Worm (Caenorhabditis elegans): ENCODE measurements around the gene lin-56.

DNA sequence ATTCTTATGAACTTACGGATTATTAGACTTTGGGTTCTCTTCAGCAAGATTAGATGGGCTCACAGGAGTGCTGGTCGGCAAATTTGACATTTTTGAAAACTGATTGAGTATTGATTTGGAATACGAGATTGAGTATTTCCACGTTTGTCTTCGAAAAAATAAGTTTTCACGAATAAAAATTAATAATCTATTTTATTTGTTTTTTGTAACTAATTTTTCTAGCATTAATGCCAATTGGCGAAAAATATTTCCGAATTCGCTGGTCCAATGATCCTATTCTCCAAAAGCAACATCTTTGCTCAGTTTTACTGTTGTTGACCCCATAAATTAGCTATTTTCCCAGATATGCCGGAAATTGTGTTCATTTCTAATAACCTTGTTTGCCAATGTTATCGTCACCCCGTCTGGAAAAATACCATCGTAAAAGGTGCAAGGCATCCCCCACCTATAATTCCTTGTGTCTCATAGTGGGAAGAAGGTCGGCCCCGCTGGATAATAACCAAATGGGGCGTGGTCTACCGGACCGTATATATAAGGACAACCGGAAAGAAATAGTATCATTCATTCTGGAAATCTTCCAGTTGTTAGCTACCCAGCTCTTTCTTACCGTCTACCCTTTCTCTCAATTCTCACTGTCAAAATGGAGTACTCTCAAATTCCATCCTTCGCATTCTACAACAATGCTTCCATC is 14.6 kb downstream of the lin-56 start, which contains the start of the genes ZK673.6 and sdz-37:
- no peak for TF ChIP-seq snpc-1.3 (tag; optimal IDR thresholded peaks at IDR 0.05; ENCODE audit: insufficient read depth)
- TF ChIP-seq dpff-1 (tag; optimal IDR thresholded peaks at IDR 0.05), result no peak
- TF ChIP-seq C17E4.6 (GFP tag; IDR thresholded peaks at IDR 0.05), result no peak

All from whole organism, young adult.